Fruit fly (Drosophila melanogaster) whole organism, embryonic: ENCODE measurements around the gene Gr93d.

Source experiments
- ATbp ChIP-seq: fragments of 200-800 bp; sonication (Bioruptor generic); optimal IDR thresholded peaks from 2 replicates; lab custom pipeline; 2017; ENCODE audit warnings: missing biosample characterization, mild to moderate bottlenecking, missing genetic modification characterization, missing genetic modification reagents
- Abd-B ChIP-seq: fragments of 200-800 bp; sonication (Bioruptor generic); optimal IDR thresholded peaks from 2 replicates; lab custom pipeline; 2018; ENCODE audit warnings: missing biosample characterization, mild to moderate bottlenecking, missing genetic modification characterization, moderate library complexity
- Adf1 ChIP-seq: fragments of 200-800 bp; sonication (Bioruptor generic); IDR thresholded peaks from 2 replicates; pipeline ENCODE4 v1.3.6; 2022; ENCODE audit warnings: missing biosample characterization, missing genetic modification characterization
- Asciz ChIP-seq: fragments of 200-800 bp; sonication (Bioruptor generic); optimal IDR thresholded peaks from 2 replicates; lab custom pipeline; 2017; ENCODE audit warnings: missing biosample characterization, mild to moderate bottlenecking, missing genetic modification characterization, missing genetic modification reagents
- Blimp-1 ChIP-seq: fragments of 200-800 bp; sonication (Bioruptor generic); optimal IDR thresholded peaks from 3 replicates; lab custom pipeline; 2018; ENCODE audit warnings: missing biosample characterization, missing genetic modification characterization, mild to moderate bottlenecking, moderate library complexity, missing genetic modification reagents
- CG10979 ChIP-seq: fragments of 200-800 bp; sonication (Bioruptor generic); optimal IDR thresholded peaks from 2 replicates; lab custom pipeline; 2018; ENCODE audit warnings: missing biosample characterization, mild to moderate bottlenecking, missing genetic modification characterization, moderate library complexity
- CG12236 ChIP-seq: fragments of 200-800 bp; sonication (Bioruptor generic); optimal IDR thresholded peaks from 2 replicates; lab custom pipeline; 2016; ENCODE audit warnings: missing biosample characterization, missing genetic modification characterization
- CG15269 ChIP-seq: fragments of 200-800 bp; sonication (Bioruptor generic); optimal IDR thresholded peaks from 2 replicates; lab custom pipeline; 2018; ENCODE audit warnings: missing biosample characterization, mild to moderate bottlenecking, missing genetic modification characterization, moderate library complexity
- CG18764 ChIP-seq: fragments of 200-800 bp; sonication (Bioruptor generic); optimal IDR thresholded peaks from 3 replicates; lab custom pipeline; 2016; ENCODE audit warnings: missing biosample characterization, missing genetic modification characterization
- CG2875 ChIP-seq: fragments of 200-800 bp; sonication (Bioruptor generic); optimal IDR thresholded peaks from 2 replicates; lab custom pipeline; 2017; ENCODE audit warnings: missing biosample characterization, mild to moderate bottlenecking, missing genetic modification characterization, missing genetic modification reagents
- CG31441 ChIP-seq: fragments of 200-800 bp; sonication (Bioruptor generic); IDR thresholded peaks from 2 replicates; pipeline ENCODE4 v1.3.6; 2022; ENCODE audit warnings: missing biosample characterization, missing genetic modification characterization
- CG32532 ChIP-seq: fragments of 200-800 bp; sonication (Bioruptor generic); IDR thresholded peaks from 2 replicates; pipeline ENCODE4 v1.3.6; 2022; ENCODE audit warnings: missing biosample characterization, missing genetic modification characterization
- CG3847 ChIP-seq: fragments of 200-800 bp; sonication (Bioruptor generic); IDR thresholded peaks from 2 replicates; pipeline ENCODE4 v1.3.6; 2022; ENCODE audit warnings: missing biosample characterization, missing genetic modification characterization
- CG4730 ChIP-seq: fragments of 200-800 bp; sonication (Bioruptor generic); IDR thresholded peaks from 2 replicates; pipeline ENCODE4 v1.3.6; 2022; ENCODE audit warnings: missing biosample characterization, missing genetic modification characterization
- CG5180 ChIP-seq: fragments of 200-800 bp; sonication (Bioruptor generic); optimal IDR thresholded peaks from 3 replicates; lab custom pipeline; 2017; ENCODE audit warnings: missing biosample characterization, missing genetic modification characterization, mild to moderate bottlenecking, moderate library complexity, missing genetic modification reagents
- CG6272 ChIP-seq: fragments of 200-800 bp; sonication (Bioruptor generic); IDR thresholded peaks from 2 replicates; pipeline ENCODE4 v1.3.6; 2022; ENCODE audit warnings: missing biosample characterization, missing genetic modification characterization
- CG6765 ChIP-seq: fragments of 200-800 bp; sonication (Bioruptor generic); optimal IDR thresholded peaks from 3 replicates; lab custom pipeline; 2017; ENCODE audit warnings: missing biosample characterization, mild to moderate bottlenecking, missing genetic modification characterization
- CG6813 ChIP-seq: fragments of 200-800 bp; sonication (Bioruptor generic); optimal IDR thresholded peaks from 2 replicates; lab custom pipeline; 2017; ENCODE audit warnings: missing biosample characterization, missing genetic modification characterization, mild to moderate bottlenecking, moderate library complexity, missing genetic modification reagents
- Fer3 ChIP-seq: fragments of 200-800 bp; sonication (Bioruptor generic); optimal IDR thresholded peaks from 2 replicates; lab custom pipeline; 2018; ENCODE audit warnings: missing biosample characterization, mild to moderate bottlenecking, missing genetic modification characterization, moderate library complexity
- Hr39 ChIP-seq: fragments of >200 bp; optimal IDR thresholded peaks from 2 replicates; lab custom pipeline; 2017
- Hr78 ChIP-seq, 2 experiments: fragments of 200-800 bp in 1 of 2; fragments of >200 bp in 1 of 2; sonication (Bioruptor generic) in 1 of 2; optimal IDR thresholded peaks; 2 replicates each; lab custom pipeline; 2017 to 2019; ENCODE audit warnings: missing biosample characterization in 2 of 2, missing genetic modification characterization in 2 of 2, mild to moderate bottlenecking in 1 of 2, moderate library complexity in 1 of 2
- NFAT ChIP-seq: fragments of 200-800 bp; sonication (Bioruptor generic); IDR thresholded peaks from 2 replicates; pipeline ENCODE4 v1.3.6; 2022; ENCODE audit warnings: missing biosample characterization, missing genetic modification characterization
- Ssrp ChIP-seq: fragments of 200-800 bp; sonication (Bioruptor generic); optimal IDR thresholded peaks from 2 replicates; lab custom pipeline; 2018; ENCODE audit warnings: missing biosample characterization, mild to moderate bottlenecking, missing genetic modification characterization, moderate library complexity
- Vsx1 ChIP-seq: fragments of 200-800 bp; sonication (Bioruptor generic); optimal IDR thresholded peaks from 2 replicates; lab custom pipeline; 2017; ENCODE audit warnings: missing biosample characterization, mild to moderate bottlenecking, missing genetic modification characterization, missing genetic modification reagents
- amos ChIP-seq: fragments of 200-800 bp; sonication (Bioruptor generic); IDR thresholded peaks from 2 replicates; pipeline ENCODE4 v1.3.6; 2022; ENCODE audit warnings: missing biosample characterization, missing genetic modification characterization; ENCODE audit not compliant: partially characterized antibody
- bcd ChIP-seq: fragments of 200-800 bp; sonication (Bioruptor generic); optimal IDR thresholded peaks from 2 replicates; lab custom pipeline; 2017; ENCODE audit warnings: missing biosample characterization, mild to moderate bottlenecking, missing genetic modification characterization
- caup ChIP-seq: fragments of 200-800 bp; sonication (Bioruptor generic); optimal IDR thresholded peaks from 3 replicates; lab custom pipeline; 2017; ENCODE audit warnings: missing biosample characterization, mild to moderate bottlenecking, missing genetic modification characterization, moderate library complexity; ENCODE audit not compliant: severe bottlenecking
- chn ChIP-seq: fragments of 200-800 bp; sonication (Bioruptor generic); optimal IDR thresholded peaks from 2 replicates; lab custom pipeline; 2016; ENCODE audit warnings: missing biosample characterization, missing genetic modification characterization
- dan ChIP-seq: fragments of 200-800 bp; sonication (Bioruptor generic); IDR thresholded peaks from 2 replicates; pipeline ENCODE4 v1.3.6; 2022; ENCODE audit warnings: missing biosample characterization, missing genetic modification characterization
- danr ChIP-seq: fragments of 200-800 bp; sonication (Bioruptor generic); IDR thresholded peaks from 2 replicates; pipeline ENCODE4 v1.3.6; 2022; ENCODE audit warnings: missing biosample characterization, missing genetic modification characterization
- dmrt11E ChIP-seq: fragments of 200-800 bp; sonication (Bioruptor generic); optimal IDR thresholded peaks from 3 replicates; lab custom pipeline; 2018; ENCODE audit warnings: missing biosample characterization, mild to moderate bottlenecking, missing genetic modification characterization, moderate library complexity
- gcm2 ChIP-seq: fragments of 200-800 bp; sonication (Bioruptor generic); optimal IDR thresholded peaks from 2 replicates; lab custom pipeline; 2016; ENCODE audit warnings: missing biosample characterization, missing genetic modification characterization
- gsb-n ChIP-seq: fragments of 200-800 bp; sonication (Bioruptor generic); optimal IDR thresholded peaks from 3 replicates; lab custom pipeline; 2018; ENCODE audit warnings: missing biosample characterization, mild to moderate bottlenecking, missing genetic modification characterization
- jumu ChIP-seq: fragments of 200-800 bp; sonication (Bioruptor generic); optimal IDR thresholded peaks from 3 replicates; lab custom pipeline; 2016; ENCODE audit warnings: missing biosample characterization, missing genetic modification characterization
- knrl ChIP-seq: fragments of 200-800 bp; sonication (Bioruptor generic); IDR thresholded peaks from 3 replicates; pipeline ENCODE4 v1.3.6; 2022; ENCODE audit warnings: missing biosample characterization, missing genetic modification characterization; ENCODE audit not compliant: partially characterized antibody
- otp ChIP-seq: fragments of 200-800 bp; sonication (Bioruptor generic); IDR thresholded peaks from 3 replicates; pipeline ENCODE4, ENCODE4 v1.3.6; 2022; ENCODE audit warnings: missing biosample characterization, missing genetic modification characterization
- peb ChIP-seq: fragments of 200-800 bp; sonication (Bioruptor generic); IDR thresholded peaks from 2 replicates; pipeline ENCODE4 v1.3.6; 2022; ENCODE audit warnings: missing biosample characterization, missing genetic modification characterization
- psq ChIP-seq: fragments of 200-800 bp; sonication (Bioruptor generic); optimal IDR thresholded peaks from 2 replicates; lab custom pipeline; 2017; ENCODE audit warnings: missing biosample characterization, missing genetic modification characterization
- tx ChIP-seq: fragments of 200-800 bp; sonication (Bioruptor generic); optimal IDR thresholded peaks from 2 replicates; lab custom pipeline; 2016; ENCODE audit warnings: missing biosample characterization, missing genetic modification characterization
- zen2 ChIP-seq: fragments of 200-800 bp; sonication (Bioruptor generic); IDR thresholded peaks from 3 replicates; pipeline ENCODE4 v1.3.6; 2022; ENCODE audit warnings: missing biosample characterization, missing genetic modification characterization; ENCODE audit not compliant: partially characterized antibody

Gene Gr93d

DNA sequence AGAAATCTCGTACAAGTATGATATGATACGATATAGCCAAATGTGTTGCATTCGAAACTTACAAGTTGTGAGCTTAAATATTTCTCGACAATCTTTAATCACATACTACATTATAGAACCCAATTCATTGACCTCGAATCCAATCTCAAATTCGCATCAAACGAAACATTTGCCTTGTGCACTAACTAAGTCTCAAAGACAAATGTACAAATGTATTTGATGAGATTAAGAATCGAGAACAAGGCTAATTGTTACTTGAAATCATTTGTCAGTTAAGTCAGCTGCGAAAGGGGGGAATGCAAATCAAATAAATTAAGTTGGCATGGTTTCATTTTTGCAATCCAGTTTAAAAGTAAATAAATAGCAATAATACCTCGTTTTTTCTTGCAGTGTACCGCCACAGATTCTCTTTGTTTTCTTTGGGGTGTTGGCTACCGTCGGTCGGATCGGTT lies 7.9 kb downstream of the Gr93d start (continued):
- TF ChIP-seq CG5180 (GFP tag; lab: Kevin White, UChicago): no peak
- no peak for TF ChIP-seq CG6272 (GFP tag; lab: Robert Waterston, UW)
- TF ChIP-seq CG12236 (GFP tag; lab: Kevin White, UChicago): no peak
- TF ChIP-seq amos: no peak
- peak; percentile 13 for TF ChIP-seq ATbp (GFP tag; lab: Kevin White, UChicago)
- TF ChIP-seq Hr78 (GFP tag; optimal IDR thresholded peaks at IDR 0.05; lab: Kevin White, UChicago): no peak
- TF ChIP-seq Ssrp (tag; lab: Kevin White, UChicago): peak; percentile 29
- TF ChIP-seq Fer3 (tag; lab: Kevin White, UChicago): no peak
- no peak for TF ChIP-seq peb
- no peak for TF ChIP-seq CG4730 (GFP tag; lab: Robert Waterston, UW)
- no peak for TF ChIP-seq CG6813 (GFP tag; lab: Kevin White, UChicago)
- TF ChIP-seq dmrt11E (tag; lab: Kevin White, UChicago): peak; percentile 16
- TF ChIP-seq Asciz: no peak
- TF ChIP-seq jumu (GFP tag; lab: Kevin White, UChicago): peak; percentile 5
- no peak for TF ChIP-seq zen2 (GFP tag; lab: Robert Waterston, UW)
- TF ChIP-seq CG10979 (tag; lab: Kevin White, UChicago): peak; percentile 13
- TF ChIP-seq Hr39 (lab: Kevin White, UChicago): no peak
- no peak for TF ChIP-seq dan (GFP tag; lab: Robert Waterston, UW)
- TF ChIP-seq CG31441 (GFP tag; lab: Robert Waterston, UW): peak; percentile 56; the same call in 1 of the 2 replicates
- no peak for TF ChIP-seq danr (GFP tag; lab: Robert Waterston, UW)
- no peak for TF ChIP-seq tx (GFP tag; lab: Kevin White, UChicago)
- no peak for TF ChIP-seq caup (GFP tag; lab: Kevin White, UChicago)
- TF ChIP-seq gcm2 (GFP tag; lab: Kevin White, UChicago): no peak
- TF ChIP-seq CG15269 (tag; lab: Kevin White, UChicago): peak; percentile 36
- no peak for TF ChIP-seq CG2875 (GFP tag; lab: Kevin White, UChicago)
- TF ChIP-seq Abd-B (GFP tag; lab: Kevin White, UChicago): no peak
- TF ChIP-seq CG18764: no peak
- no peak for TF ChIP-seq CG3847 (GFP tag; lab: Robert Waterston, UW)
- TF ChIP-seq bcd (GFP tag; lab: Kevin White, UChicago): no peak
- TF ChIP-seq knrl (GFP tag; lab: Robert Waterston, UW): no peak
- no peak for TF ChIP-seq gsb-n (tag; lab: Kevin White, UChicago)
- no peak for TF ChIP-seq Vsx1 (GFP tag; lab: Kevin White, UChicago)
- TF ChIP-seq otp (GFP tag; lab: Robert Waterston, UW): no peak
- no peak for TF ChIP-seq chn (GFP tag; lab: Kevin White, UChicago)
- TF ChIP-seq Blimp-1 (GFP tag; lab: Kevin White, UChicago): peak; percentile 7
- TF ChIP-seq NFAT (GFP tag; lab: Robert Waterston, UW): no peak
- no peak for TF ChIP-seq Adf1 (GFP tag; lab: Robert Waterston, UW)
- TF ChIP-seq CG6765 (GFP tag; lab: Kevin White, UChicago): no peak
- TF ChIP-seq psq (GFP tag; lab: Kevin White, UChicago): no peak
- no peak for TF ChIP-seq CG32532 (GFP tag; lab: Robert Waterston, UW)
